Fruit fly (Drosophila melanogaster): ENCODE data around the gene CG43373.

Gene CG43373

DNA sequence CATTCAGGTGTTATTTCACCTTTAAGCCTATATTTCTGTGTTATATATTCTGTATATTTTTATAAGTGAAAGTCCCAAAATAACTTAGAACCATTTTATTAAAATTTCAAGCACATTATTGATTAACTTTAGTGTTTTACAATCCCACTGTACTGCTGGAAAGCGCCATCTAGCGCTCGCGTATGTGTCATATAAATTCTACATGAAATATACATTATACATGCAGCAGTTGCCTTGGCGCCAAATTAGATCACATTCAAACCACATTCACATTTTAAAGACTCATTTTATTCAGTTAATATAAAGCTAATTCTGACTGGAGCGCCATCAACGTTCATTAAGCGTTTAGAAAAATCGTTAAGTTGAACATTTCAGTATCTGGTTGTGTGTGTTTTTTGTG lies 20.2 kb upstream of the CG43373 start (continued):
- no peak for TF ChIP-seq CG6854 (GFP tag; optimal IDR thresholded peaks at IDR 0.05)
- TF ChIP-seq Scr (GFP tag; IDR thresholded peaks at IDR 0.05; ENCODE audit: partially characterized antibody): 0 out of 2 replicates have a peak, but pooled peaks have one; percentile 8
- TF ChIP-seq lilli (GFP tag; optimal IDR thresholded peaks at IDR 0.05): no peak
- TF ChIP-seq knrl (GFP tag; IDR thresholded peaks at IDR 0.05; ENCODE audit: partially characterized antibody): peak; percentile 21; the same call in 1 of the 3 replicates
- peak; percentile 96 for TF ChIP-seq CG4707 (GFP tag; optimal IDR thresholded peaks at IDR 0.05)
- peak; percentile 15; the same call in 1 of the 2 replicates for TF ChIP-seq Xrp1 (GFP tag; IDR thresholded peaks at IDR 0.05)
- 0 out of 3 replicates have a peak, but pooled peaks have one; percentile 51 for TF ChIP-seq zfh1 (GFP tag; IDR thresholded peaks at IDR 0.05)
- TF ChIP-seq unpg (GFP tag; optimal IDR thresholded peaks at IDR 0.05): peak; percentile 1
- no peak for TF ChIP-seq CG17361 (GFP tag; IDR thresholded peaks at IDR 0.05)
- peak; percentile 25 for TF ChIP-seq Hmr (GFP tag; optimal IDR thresholded peaks at IDR 0.05)
- peak; percentile 41; the same call in 1 of the 2 replicates for TF ChIP-seq slbo (GFP tag; IDR thresholded peaks at IDR 0.05)
- no peak for TF ChIP-seq gcm (GFP tag; optimal IDR thresholded peaks at IDR 0.05)
- TF ChIP-seq sob (GFP tag; IDR thresholded peaks at IDR 0.05): 0 out of 2 replicates have a peak, but pooled peaks have one; percentile 15
- TF ChIP-seq Dip2 (GFP tag; IDR thresholded peaks at IDR 0.05): peak; percentile 94
- TF ChIP-seq CG7357 (GFP tag; IDR thresholded peaks at IDR 0.05): no peak
- TF ChIP-seq lmd (GFP tag; IDR thresholded peaks at IDR 0.05): peak; percentile 4; the same call in 1 of the 2 replicates
- peak; percentile 54; the same call in 1 of the 2 replicates for TF ChIP-seq amos (GFP tag; IDR thresholded peaks at IDR 0.05; ENCODE audit: partially characterized antibody)
- TF ChIP-seq Nf-YB (GFP tag; optimal IDR thresholded peaks at IDR 0.05): no peak
- TF ChIP-seq Bgb (GFP tag; IDR thresholded peaks at IDR 0.05; ENCODE audit: partially characterized antibody): peak; percentile 54
- TF ChIP-seq zf30C (GFP tag; optimal IDR thresholded peaks at IDR 0.05): no peak
- peak; percentile 15 for TF ChIP-seq Ets65A (GFP tag)
- peak; percentile 19 for TF ChIP-seq Lhr (GFP tag; optimal IDR thresholded peaks at IDR 0.05)
- TF ChIP-seq vvl (GFP tag; IDR thresholded peaks at IDR 0.05): 0 out of 2 replicates have a peak, but pooled peaks have one; percentile 6
- peak; percentile 23 for TF ChIP-seq CG30403 (GFP tag; optimal IDR thresholded peaks at IDR 0.05)
- peak; percentile 35 for TF ChIP-seq CG1603 (tag; optimal IDR thresholded peaks at IDR 0.05)
- peak; percentile 7; the same call in 1 of the 3 replicates for TF ChIP-seq CG34422 (GFP tag; IDR thresholded peaks at IDR 0.05)
- peak; percentile 92 for TF ChIP-seq E2f2 (GFP tag; IDR thresholded peaks at IDR 0.05)

DNA sequence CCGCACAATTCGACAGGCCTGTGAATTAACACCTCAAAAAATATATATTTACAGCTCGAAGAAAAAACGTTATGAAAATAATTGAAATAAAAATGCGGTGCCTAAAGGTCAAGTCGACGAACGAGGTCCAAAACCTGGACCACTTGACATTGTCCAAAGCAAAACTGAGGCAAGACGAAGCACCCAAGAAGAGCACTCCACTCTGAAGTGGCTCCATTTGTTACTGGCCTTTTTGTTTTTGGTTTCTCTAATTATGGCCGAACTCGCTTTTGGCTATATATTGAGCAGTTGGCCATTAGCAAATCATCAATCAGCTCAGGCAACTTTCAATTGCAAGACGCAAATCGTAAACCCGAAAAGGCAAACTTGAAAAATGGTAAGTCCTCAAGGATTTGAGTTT lies 13.4 kb upstream of the CG43373 start, which contains the start of gene CG4229:
Gene CG4229 (plus strand): TSS at position 301 of the 400 bp plus-strand sequence.
- TF ChIP-seq CG3407 (GFP tag; optimal IDR thresholded peaks at IDR 0.05) (no peak), CG12942 (GFP tag; optimal IDR thresholded peaks at IDR 0.05) (no peak), croc (GFP tag; conservative IDR thresholded peaks at IDR 0.05) (no peak), ac (GFP tag; optimal IDR thresholded peaks at IDR 0.05) (no peak), CG14667 (GFP tag; IDR thresholded peaks at IDR 0.05) (no peak), org-1 (GFP tag; optimal IDR thresholded peaks at IDR 0.05) (no peak), Lpt (GFP tag; optimal IDR thresholded peaks at IDR 0.05) (no peak), CG8290 (GFP tag; optimal IDR thresholded peaks at IDR 0.05) (no peak), CG8290 (tag; optimal IDR thresholded peaks at IDR 0.05) (no peak)

DNA sequence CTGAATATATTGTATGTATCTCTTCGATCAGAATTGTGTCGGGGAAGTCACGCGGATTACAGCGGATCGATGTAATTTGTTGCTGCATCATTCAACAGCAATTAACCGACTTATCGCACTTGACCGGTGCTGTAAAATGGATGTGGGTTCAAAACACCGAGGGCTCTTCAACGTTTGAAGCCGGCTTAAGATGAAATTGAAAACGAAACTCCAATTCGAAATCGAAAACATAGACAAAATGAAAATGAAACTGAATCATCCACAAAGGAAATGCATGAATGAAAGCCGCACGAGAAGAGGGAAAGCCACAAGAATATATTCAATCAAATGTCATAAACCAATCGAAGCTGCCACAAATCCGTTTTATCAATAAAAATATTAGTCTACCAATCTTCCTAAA lies 3.0 kb upstream of the CG43373 start:
- TF ChIP-seq oc (tag; optimal IDR thresholded peaks at IDR 0.05) (peak; percentile 0), Blimp-1 (GFP tag; optimal IDR thresholded peaks at IDR 0.05) (peak; percentile 93), sisA (GFP tag; IDR thresholded peaks at IDR 0.05) (no peak)
